Fruit fly (Drosophila melanogaster) whole organism, prepupa: Measurements from ENCODE around the gene a10.

Experiments used
- CG31627 ChIP-seq: fragments of 200-800 bp; sonication (Bioruptor generic); optimal IDR thresholded peaks from 3 replicates; lab custom pipeline; 2016; ENCODE audit warnings: missing biosample characterization, missing genetic modification characterization
- CG4318 ChIP-seq: fragments of 200-800 bp; sonication (Bioruptor generic); optimal IDR thresholded peaks from 3 replicates; lab custom pipeline; 2017; ENCODE audit warnings: missing biosample characterization, mild to moderate bottlenecking, missing genetic modification characterization
- CG8119 ChIP-seq: fragments of 200-800 bp; sonication (Bioruptor generic); IDR thresholded peaks from 3 replicates; pipeline ENCODE4 v1.3.6; 2022; ENCODE audit warnings: missing biosample characterization, missing genetic modification characterization
- dac ChIP-seq: fragments of 200-800 bp; sonication (Bioruptor generic); optimal IDR thresholded peaks from 2 replicates; lab custom pipeline; 2017; ENCODE audit warnings: missing biosample characterization, mild to moderate bottlenecking, missing genetic modification characterization
- fd59A ChIP-seq: fragments of 200-800 bp; sonication (Bioruptor generic); optimal IDR thresholded peaks from 2 replicates; lab custom pipeline; 2017; ENCODE audit warnings: missing biosample characterization, mild to moderate bottlenecking, missing genetic modification characterization, missing genetic modification reagents
- spab ChIP-seq: fragments of 200-800 bp; sonication (Bioruptor generic); optimal IDR thresholded peaks from 2 replicates; lab custom pipeline; 2017; ENCODE audit warnings: missing biosample characterization, mild to moderate bottlenecking, missing genetic modification characterization, missing genetic modification reagents
- topi ChIP-seq: fragments of 200-800 bp; sonication (Bioruptor generic); optimal IDR thresholded peaks from 3 replicates; lab custom pipeline; 2016; ENCODE audit warnings: missing biosample characterization, missing genetic modification characterization

dm6 chr3L:17044799-17045198 lies 21.3 kb upstream of the a10 start, which contains the start of gene Pop5:
- TF ChIP-seq dac (GFP tag; lab: Kevin White, UChicago) (no peak), topi (GFP tag; lab: Kevin White, UChicago) (no peak), CG31627 (GFP tag; lab: Kevin White, UChicago) (no peak), spab (GFP tag; lab: Kevin White, UChicago) (no peak), CG8119 (GFP tag; lab: Robert Waterston, UW) (no peak), CG4318 (GFP tag; lab: Kevin White, UChicago) (no peak), fd59A (GFP tag; lab: Kevin White, UChicago) (no peak)
